Fruit fly (Drosophila melanogaster): ENCODE results near the gene CG31198.
A peak's percentile ranks its signal among the peaks of the same experiment; 100 is the strongest.

The CG31198 gene

DNA sequence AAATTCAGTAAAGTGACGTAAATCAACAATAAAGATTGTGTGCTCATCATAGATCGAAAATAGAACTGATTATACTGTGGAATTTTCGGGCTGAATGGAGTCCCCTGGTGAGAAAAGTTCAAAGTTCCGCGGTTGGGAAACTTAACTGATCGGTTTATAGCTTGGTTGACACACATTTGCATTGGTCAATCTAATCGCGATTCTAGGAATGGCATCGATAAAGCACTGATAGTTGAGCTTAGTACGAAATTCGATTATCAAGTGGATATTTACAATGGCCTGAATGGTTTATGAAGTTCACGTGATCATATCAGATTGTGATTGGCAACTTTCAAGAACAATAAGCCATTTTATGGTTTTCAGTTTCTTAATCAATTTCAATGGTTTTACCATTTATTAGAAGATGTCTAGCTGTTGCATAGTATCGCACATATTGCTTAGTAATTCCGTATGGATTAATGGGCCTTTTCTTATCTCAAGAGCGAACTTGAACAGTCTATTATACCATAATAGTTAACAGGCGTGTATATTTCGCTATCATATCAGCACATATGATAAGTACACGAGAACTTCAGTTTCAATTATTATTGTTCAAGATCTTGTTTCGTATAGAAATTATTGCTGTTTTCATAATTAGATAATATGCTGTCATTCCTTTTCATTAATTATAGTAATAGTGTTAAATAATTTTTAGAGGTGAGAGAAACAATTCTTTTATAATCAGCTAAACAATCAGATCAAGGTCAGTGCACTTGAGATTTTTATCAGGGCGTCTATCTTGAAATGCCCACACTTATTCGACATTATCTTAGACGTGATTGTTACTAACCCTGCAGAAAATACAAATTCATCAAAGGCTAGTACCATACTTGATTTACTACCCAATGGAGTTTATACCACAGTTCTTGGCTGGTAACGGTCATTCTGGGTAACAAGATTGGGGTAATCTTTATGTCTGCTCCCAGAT lies 4.9 kb upstream of the CG31198 start, which contains the start of gene CG31233:
Gene CG31233 (plus strand): TSS at position 900 of the 967 bp plus-strand sequence.
- TF ChIP-seq grn (GFP tag; optimal IDR thresholded peaks at IDR 0.05): peak; percentile 71
- TF ChIP-seq CG18599 (GFP tag; optimal IDR thresholded peaks at IDR 0.05): peak; percentile 4
- TF ChIP-seq sd (tag; optimal IDR thresholded peaks at IDR 0.05): peak; percentile 72
- TF ChIP-seq Tbp (GFP tag; optimal IDR thresholded peaks at IDR 0.05): no peak
- no peak for TF ChIP-seq CG17612 (GFP tag; IDR thresholded peaks at IDR 0.05)
- TF ChIP-seq Sox102F (GFP tag; optimal IDR thresholded peaks at IDR 0.05): no peak
- TF ChIP-seq CG10462 (GFP tag; optimal IDR thresholded peaks at IDR 0.05): no peak
- TF ChIP-seq CG7271 (tag; optimal IDR thresholded peaks at IDR 0.05): no peak
- TF ChIP-seq CG12659 (GFP tag; optimal IDR thresholded peaks at IDR 0.05): no peak
- TF ChIP-seq dan (GFP tag; IDR thresholded peaks at IDR 0.05): no peak
- no peak for TF ChIP-seq CG8478 (optimal IDR thresholded peaks at IDR 0.05)
- no peak for TF ChIP-seq Oli (tag; optimal IDR thresholded peaks at IDR 0.05)
- no peak for TF ChIP-seq ap (GFP tag; IDR thresholded peaks at IDR 0.05)
- TF ChIP-seq sug (tag; optimal IDR thresholded peaks at IDR 0.05): peak; percentile 76
- TF ChIP-seq sim (GFP tag; IDR thresholded peaks at IDR 0.05): no peak
- TF ChIP-seq H2.0 (GFP tag; IDR thresholded peaks at IDR 0.05): no peak
- no peak for TF ChIP-seq chif (GFP tag; optimal IDR thresholded peaks at IDR 0.05)
- peak in 1 of 2 experiments; percentile 39 for TF ChIP-seq Pdp1 (GFP tag; optimal IDR thresholded peaks at IDR 0.05)
- TF ChIP-seq CG34376 (GFP tag; optimal IDR thresholded peaks at IDR 0.05): peak; percentile 95
- TF ChIP-seq pb (GFP tag; optimal IDR thresholded peaks at IDR 0.05): no peak
- no peak for TF ChIP-seq CG12391 (tag; optimal IDR thresholded peaks at IDR 0.05)
- TF ChIP-seq az2 (GFP tag; optimal IDR thresholded peaks at IDR 0.05): no peak
- TF ChIP-seq CG2875 (GFP tag; optimal IDR thresholded peaks at IDR 0.05): no peak
- peak; percentile 4 for TF ChIP-seq CG2678 (tag; optimal IDR thresholded peaks at IDR 0.05)
- peak; percentile 56 for TF ChIP-seq mirr (GFP tag; optimal IDR thresholded peaks at IDR 0.05)
- TF ChIP-seq CG7987 (GFP tag; optimal IDR thresholded peaks at IDR 0.05): no peak
- TF ChIP-seq CrebB (tag; optimal IDR thresholded peaks at IDR 0.05): no peak
- no peak for TF ChIP-seq Hr51 (GFP tag; optimal IDR thresholded peaks at IDR 0.05)
- TF ChIP-seq GATAe (GFP tag; conservative IDR thresholded peaks at IDR 0.05): peak; percentile 35; the same call in 1 of the 2 replicates
- no peak for TF ChIP-seq Myb (GFP tag; optimal IDR thresholded peaks at IDR 0.05)
- TF ChIP-seq CG3281 (GFP tag; optimal IDR thresholded peaks at IDR 0.05): peak; percentile 10
- no peak for TF ChIP-seq oc (tag; optimal IDR thresholded peaks at IDR 0.05)
- peak; percentile 76 for TF ChIP-seq cwo (GFP tag; optimal IDR thresholded peaks at IDR 0.05)
- TF ChIP-seq exex (tag; optimal IDR thresholded peaks at IDR 0.05): peak; percentile 93
- no peak for TF ChIP-seq CG6854 (GFP tag; optimal IDR thresholded peaks at IDR 0.05)
- no peak for TF ChIP-seq CG6791 (GFP tag; IDR thresholded peaks at IDR 0.05; ENCODE audit: partially characterized antibody)
- no peak for TF ChIP-seq CG4404 (GFP tag; IDR thresholded peaks at IDR 0.05)
- no peak for TF ChIP-seq CG10543 (GFP tag; optimal IDR thresholded peaks at IDR 0.05)
- TF ChIP-seq pros (GFP tag; optimal IDR thresholded peaks at IDR 0.05): no peak
- no peak for TF ChIP-seq mld (GFP tag; IDR thresholded peaks at IDR 0.05; ENCODE audit: partially characterized antibody)

All from whole organism, embryonic.